Fruit fly (Drosophila melanogaster): ENCODE measurements around the gene Nlp.

The Nlp gene

dm6 chr3R:30014977-30015514 is 10.5 kb downstream of the Nlp start, which contains the start of gene CG7920 (continued):
- TF ChIP-seq CG15269 (tag; optimal IDR thresholded peaks at IDR 0.05) (peak; percentile 10), CG8388 (GFP tag; optimal IDR thresholded peaks at IDR 0.05) (no peak), CG14050 (GFP tag; IDR thresholded peaks at IDR 0.05) (no peak), Ravus (GFP tag; IDR thresholded peaks at IDR 0.05) (no peak), CG12299 (tag; optimal IDR thresholded peaks at IDR 0.05) (peak; percentile 1), Fer1 (GFP tag; optimal IDR thresholded peaks at IDR 0.05) (peak; percentile 71), CG7987 (GFP tag; optimal IDR thresholded peaks at IDR 0.05) (peak; percentile 0), bab2 (GFP tag; optimal IDR thresholded peaks at IDR 0.05) (no peak), sob (GFP tag; IDR thresholded peaks at IDR 0.05) (peak; percentile 42; the same call in 1 of the 2 replicates), ara (GFP tag; IDR thresholded peaks at IDR 0.05) (no peak), inv (GFP tag; IDR thresholded peaks at IDR 0.05; ENCODE audit: partially characterized antibody) (peak; percentile 46; the same call in 1 of the 2 replicates), scrt (GFP tag; optimal IDR thresholded peaks at IDR 0.05) (peak; percentile 47), ems (GFP tag; optimal IDR thresholded peaks at IDR 0.05) (peak; percentile 48), CG15514 (GFP tag; optimal IDR thresholded peaks at IDR 0.05) (peak; percentile 98), bigmax (GFP tag; optimal IDR thresholded peaks at IDR 0.05) (no peak), CG16779 (GFP tag; IDR thresholded peaks at IDR 0.05) (no peak), CG18764 (GFP tag; optimal IDR thresholded peaks at IDR 0.05) (no peak), tna (GFP tag; IDR thresholded peaks at IDR 0.05; ENCODE audit: partially characterized antibody) (no peak; the same call in 1 of the 2 replicates), CG17359 (tag; optimal IDR thresholded peaks at IDR 0.05) (no peak), CG8290 (GFP tag; optimal IDR thresholded peaks at IDR 0.05) (peak; percentile 2), CG8290 (tag; optimal IDR thresholded peaks at IDR 0.05) (peak in 1 of 2 experiments; percentile 46), unpg (GFP tag; optimal IDR thresholded peaks at IDR 0.05) (peak; percentile 8), ATbp (GFP tag; optimal IDR thresholded peaks at IDR 0.05) (no peak), CG5953 (GFP tag; IDR thresholded peaks at IDR 0.05) (no peak), Stat92E (GFP tag; optimal IDR thresholded peaks at IDR 0.05) (peak in 1 of 3 experiments; percentile 9), CG18476 (GFP tag; optimal IDR thresholded peaks at IDR 0.05) (no peak), CG13775 (GFP tag; optimal IDR thresholded peaks at IDR 0.05) (no peak), CG5245 (GFP tag; optimal IDR thresholded peaks at IDR 0.05) (no peak), CG17328 (GFP tag; IDR thresholded peaks at IDR 0.05) (no peak), CG9876 (GFP tag; optimal IDR thresholded peaks at IDR 0.05) (no peak), bbx (GFP tag; IDR thresholded peaks at IDR 0.05; ENCODE audit: partially characterized antibody) (peak; percentile 61), sna (GFP tag; IDR thresholded peaks at IDR 0.05; ENCODE audit: partially characterized antibody) (peak; percentile 83), CG14965 (GFP tag; optimal IDR thresholded peaks at IDR 0.05; ENCODE audit: borderline replicate concordance) (no peak), CG9215 (GFP tag; IDR thresholded peaks at IDR 0.05) (no peak), CG7271 (tag; optimal IDR thresholded peaks at IDR 0.05) (no peak), jing (GFP tag; optimal IDR thresholded peaks at IDR 0.05) (no peak), Fer3 (tag; optimal IDR thresholded peaks at IDR 0.05) (no peak), Ptx1 (GFP tag; IDR thresholded peaks at IDR 0.05) (0 out of 2 replicates have a peak, but pooled peaks have one; percentile 8), dm (GFP tag; optimal IDR thresholded peaks at IDR 0.05) (peak; percentile 41), p53 (GFP tag; optimal IDR thresholded peaks at IDR 0.05) (no peak), pzg (GFP tag; optimal IDR thresholded peaks at IDR 0.05) (peak; percentile 86), CG7556 (GFP tag; optimal IDR thresholded peaks at IDR 0.05) (peak; percentile 23), Dip3 (GFP tag; optimal IDR thresholded peaks at IDR 0.05) (no peak), CG8765 (GFP tag; IDR thresholded peaks at IDR 0.05) (no peak), Neu2 (GFP tag; optimal IDR thresholded peaks at IDR 0.05; ENCODE audit: borderline replicate concordance) (no peak), disco-r (GFP tag; optimal IDR thresholded peaks at IDR 0.05) (no peak), fru (optimal IDR thresholded peaks at IDR 0.05) (no peak), sc (optimal IDR thresholded peaks at IDR 0.05) (no peak), sc (GFP tag; optimal IDR thresholded peaks at IDR 0.05) (no peak), Hr3 (GFP tag; optimal IDR thresholded peaks at IDR 0.05) (no peak), TFAM (GFP tag; optimal IDR thresholded peaks at IDR 0.05) (no peak)

Data from whole organism, embryonic.